Worm (Caenorhabditis elegans) whole organism, L1 larva: ENCODE data around the gene C16B8.2.

ENCODE experiments used
- Y116A8C.19 ChIP-seq: sonication (generic microtip); optimal IDR thresholded peaks from 2 replicates; lab custom pipeline; 2016; ENCODE audit warnings: missing compliant biosample characterization, missing genetic modification characterization, borderline replicate concordance
- aha-1 ChIP-seq: fragments of 150-350 bp; optimal IDR thresholded peaks from 2 replicates; lab custom pipeline; 2014; ENCODE audit warnings: missing biosample characterization, missing genetic modification characterization
- alr-1 ChIP-seq: fragments of 200-800 bp; sonication (Bioruptor generic); optimal IDR thresholded peaks from 2 replicates; lab custom pipeline; 2018; ENCODE audit warnings: borderline replicate concordance, mild to moderate bottlenecking, missing genetic modification characterization, missing compliant biosample characterization
- aly-2 ChIP-seq: fragments of 150-350 bp; optimal IDR thresholded peaks from 2 replicates; lab custom pipeline; 2014; ENCODE audit warnings: missing biosample characterization, missing genetic modification characterization
- ceh-8 ChIP-seq: fragments of 200-800 bp; sonication (Bioruptor generic); optimal IDR thresholded peaks from 2 replicates; lab custom pipeline; 2018; ENCODE audit warnings: mild to moderate bottlenecking, missing genetic modification characterization, moderate library complexity, missing compliant biosample characterization
- ceh-90 ChIP-seq: sonication (generic microtip); optimal IDR thresholded peaks from 2 replicates; lab custom pipeline; 2016; ENCODE audit warnings: missing genetic modification characterization, missing compliant biosample characterization
- dsc-1 ChIP-seq: sonication (generic microtip); optimal IDR thresholded peaks from 2 replicates; lab custom pipeline; 2016; ENCODE audit warnings: mild to moderate bottlenecking, missing genetic modification characterization, missing compliant biosample characterization
- efl-1 ChIP-seq, 4 experiments: fragments of 150-350 bp; optimal IDR thresholded peaks in 3 of 4; peaks in 1 of 4; 1 replicate in 1 of 4; 2 replicates in 3 of 4; lab custom pipeline; 2014; ENCODE audit warnings: missing biosample characterization in 2 of 4, missing genetic modification characterization in 2 of 4, missing genetic modification reagents in 2 of 4
- egl-27 ChIP-seq, 2 experiments: fragments of 150-350 bp in 1 of 2; sonication (generic microtip); optimal IDR thresholded peaks; 3 replicates each; lab custom pipeline; 2017 to 2018; ENCODE audit warnings: missing biosample characterization in 2 of 2, missing genetic modification characterization in 2 of 2, missing genetic modification reagents in 2 of 2
- elt-2 ChIP-seq: sonication (generic microtip); optimal IDR thresholded peaks from 2 replicates; lab custom pipeline; 2016; ENCODE audit warnings: missing genetic modification characterization, mild to moderate bottlenecking, inconsistent platforms, missing compliant biosample characterization, missing genetic modification reagents
- ets-5 ChIP-seq: fragments of 200-800 bp; sonication (Bioruptor generic); IDR thresholded peaks from 2 replicates; pipeline ENCODE4 v1.3.6; 2022; ENCODE audit warnings: missing genetic modification characterization, missing compliant biosample characterization
- fkh-10 ChIP-seq: sonication (generic microtip); optimal IDR thresholded peaks from 2 replicates; lab custom pipeline; 2017; ENCODE audit warnings: missing biosample characterization, missing genetic modification reagents, missing genetic modification characterization
- fkh-4 ChIP-seq: sonication (generic microtip); optimal IDR thresholded peaks from 2 replicates; lab custom pipeline; 2016; ENCODE audit warnings: missing compliant biosample characterization, missing genetic modification characterization, borderline replicate concordance
- grh-1 ChIP-seq: fragments of 200-800 bp; sonication (Bioruptor generic); IDR thresholded peaks from 2 replicates; pipeline ENCODE4 v1.3.6; 2022; ENCODE audit warnings: missing genetic modification reagents, missing genetic modification characterization, missing compliant biosample characterization
- hpl-2 ChIP-seq: fragments of 150-350 bp; optimal IDR thresholded peaks from 2 replicates; lab custom pipeline; 2014; ENCODE audit warnings: missing biosample characterization, missing genetic modification reagents, missing genetic modification characterization
- isw-1 ChIP-seq: fragments of 200-800 bp; sonication (Bioruptor generic); IDR thresholded peaks from 2 replicates; pipeline ENCODE4 v1.3.6; 2022; ENCODE audit warnings: missing genetic modification characterization, missing compliant biosample characterization
- lin-14 ChIP-seq: fragments of 200-800 bp; sonication (Bioruptor generic); optimal IDR thresholded peaks from 2 replicates; lab custom pipeline; 2018; ENCODE audit warnings: mild to moderate bottlenecking, missing genetic modification characterization, moderate library complexity, missing compliant biosample characterization
- lin-35 ChIP-seq, 2 experiments: fragments of 150-350 bp; optimal IDR thresholded peaks; 2 replicates each; lab custom pipeline; 2014; ENCODE audit warnings: missing biosample characterization in 2 of 2, missing genetic modification characterization in 2 of 2, missing genetic modification reagents in 2 of 2
- lir-3 ChIP-seq: sonication (generic microtip); optimal IDR thresholded peaks from 2 replicates; lab custom pipeline; 2016; ENCODE audit warnings: mild to moderate bottlenecking, missing genetic modification characterization, moderate library complexity, missing compliant biosample characterization; ENCODE audit not compliant: poor library complexity
- nhr-11 ChIP-seq: fragments of 150-350 bp; optimal IDR thresholded peaks from 2 replicates; lab custom pipeline; 2014; ENCODE audit warnings: missing biosample characterization, missing genetic modification characterization
- nhr-12 ChIP-seq: sonication (generic microtip); optimal IDR thresholded peaks from 2 replicates; lab custom pipeline; 2017; ENCODE audit warnings: missing biosample characterization, missing genetic modification characterization
- nhr-19 ChIP-seq: fragments of 200-800 bp; sonication (Bioruptor generic); conservative IDR thresholded peaks from 2 replicates; pipeline ENCODE4 v1.3.6; 2022; ENCODE audit warnings: missing genetic modification characterization, missing compliant biosample characterization
- nhr-20 ChIP-seq: sonication (generic microtip); optimal IDR thresholded peaks from 2 replicates; lab custom pipeline; 2016; ENCODE audit warnings: mild to moderate bottlenecking, missing genetic modification characterization, missing compliant biosample characterization
- nhr-28 ChIP-seq: fragments of 150-350 bp; optimal IDR thresholded peaks from 2 replicates; lab custom pipeline; 2014; ENCODE audit warnings: missing biosample characterization, missing genetic modification characterization
- nhr-47 ChIP-seq: sonication (generic microtip); optimal IDR thresholded peaks from 2 replicates; lab custom pipeline; 2016; ENCODE audit warnings: mild to moderate bottlenecking, missing genetic modification characterization, moderate library complexity, missing compliant biosample characterization
- nhr-71 ChIP-seq: sonication (generic microtip); optimal IDR thresholded peaks from 2 replicates; lab custom pipeline; 2016; ENCODE audit warnings: mild to moderate bottlenecking, missing genetic modification characterization, moderate library complexity, missing compliant biosample characterization
- nhr-77 ChIP-seq: fragments of 150-350 bp; optimal IDR thresholded peaks from 2 replicates; lab custom pipeline; 2014; ENCODE audit warnings: missing biosample characterization, missing genetic modification characterization
- nhr-84 ChIP-seq: sonication (generic microtip); optimal IDR thresholded peaks from 2 replicates; lab custom pipeline; 2017; ENCODE audit warnings: missing biosample characterization, missing genetic modification characterization
- nhr-85 ChIP-seq: sonication (generic microtip); peaks from one replicate; lab custom pipeline; 2016; ENCODE audit warnings: missing genetic modification characterization, inconsistent platforms, missing compliant biosample characterization
- nhr-90 ChIP-seq: sonication (generic microtip); optimal IDR thresholded peaks from 2 replicates; lab custom pipeline; 2016; ENCODE audit warnings: mild to moderate bottlenecking, missing genetic modification characterization, missing compliant biosample characterization; ENCODE audit not compliant: poor library complexity
- pax-3 ChIP-seq: fragments of 200-800 bp; sonication (Bioruptor generic); optimal IDR thresholded peaks from 2 replicates; lab custom pipeline; 2018; ENCODE audit warnings: mild to moderate bottlenecking, missing genetic modification characterization, moderate library complexity, missing compliant biosample characterization
- pqm-1 ChIP-seq: sonication (generic microtip); optimal IDR thresholded peaks from 3 replicates; lab custom pipeline; 2017; ENCODE audit warnings: missing biosample characterization, missing genetic modification characterization
- skn-1 ChIP-seq: fragments of 150-350 bp; optimal IDR thresholded peaks from 2 replicates; lab custom pipeline; 2014; ENCODE audit warnings: missing biosample characterization, missing genetic modification characterization
- snpc-4 ChIP-seq: fragments of 150-350 bp; optimal IDR thresholded peaks from 2 replicates; lab custom pipeline; 2014; ENCODE audit warnings: missing biosample characterization, missing genetic modification characterization
- sox-4 ChIP-seq: sonication (generic microtip); optimal IDR thresholded peaks from 2 replicates; lab custom pipeline; 2016; ENCODE audit warnings: missing genetic modification characterization, missing compliant biosample characterization
- sptf-1 ChIP-seq: fragments of 150-350 bp; optimal IDR thresholded peaks from 2 replicates; lab custom pipeline; 2014; ENCODE audit warnings: missing biosample characterization, missing genetic modification characterization
- sup-37 ChIP-seq: fragments of 200-800 bp; sonication (Bioruptor generic); optimal IDR thresholded peaks from 2 replicates; lab custom pipeline; 2018; ENCODE audit warnings: mild to moderate bottlenecking, missing genetic modification characterization, missing compliant biosample characterization
- unc-86 ChIP-seq: sonication (generic microtip); optimal IDR thresholded peaks from 2 replicates; lab custom pipeline; 2016; ENCODE audit warnings: missing genetic modification characterization, missing compliant biosample characterization
- unc-98 ChIP-seq: fragments of 200-800 bp; sonication (Bioruptor generic); IDR thresholded peaks from 2 replicates; pipeline ENCODE4 v1.3.6; 2022; ENCODE audit warnings: missing genetic modification characterization, missing compliant biosample characterization
- zag-1 ChIP-seq: fragments of 150-350 bp; optimal IDR thresholded peaks from 2 replicates; lab custom pipeline; 2014; ENCODE audit warnings: missing biosample characterization, missing genetic modification characterization
- ztf-4 ChIP-seq: fragments of 150-350 bp; optimal IDR thresholded peaks from 2 replicates; lab custom pipeline; 2014; ENCODE audit warnings: missing biosample characterization, missing genetic modification characterization

C16B8.2 gene

DNA sequence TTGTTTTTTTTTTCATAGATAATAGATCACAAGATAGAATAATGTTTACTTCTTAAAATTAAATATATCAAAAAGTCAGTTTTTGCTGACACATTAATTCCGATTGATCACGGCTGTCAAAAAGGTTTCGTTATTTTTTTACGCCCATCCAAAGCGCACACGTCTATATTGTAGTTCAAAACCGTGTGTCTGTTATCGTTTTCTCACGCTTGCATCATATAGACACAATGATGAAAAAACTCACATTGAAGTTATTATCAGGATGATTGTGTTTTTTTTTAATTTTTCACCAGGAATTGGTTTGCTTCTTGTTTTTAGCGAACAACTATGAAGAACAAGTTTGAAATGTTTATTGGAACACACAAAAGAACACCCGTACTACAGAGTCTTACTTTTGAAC lies 41.5 kb upstream of the C16B8.2 start (continued):
- peak; percentile 81 for TF ChIP-seq nhr-90 (tag; lab: Kevin White, UChicago)
- TF ChIP-seq nhr-85 (tag; lab: Kevin White, UChicago) = no peak
- peak; percentile 10 for TF ChIP-seq nhr-77 (tag; lab: Kevin White, UChicago)
- TF ChIP-seq nhr-19 = 0 out of 2 replicates have a peak, but pooled peaks have one; percentile 23
- no peak for TF ChIP-seq pax-3 (tag; lab: Kevin White, UChicago)
- TF ChIP-seq hpl-2 (GFP tag; lab: Kevin White, UChicago) = peak; percentile 88
- TF ChIP-seq Y116A8C.19 (tag; lab: Kevin White, UChicago) = no peak
- TF ChIP-seq aha-1 = no peak
- TF ChIP-seq nhr-84 (tag; lab: Kevin White, UChicago) = no peak
- TF ChIP-seq isw-1 (GFP tag; lab: Robert Waterston, UW) = no peak

- no peak for TF ChIP-seq Y116A8C.19 (tag; lab: Kevin White, UChicago)
- no peak for TF ChIP-seq nhr-47 (tag; lab: Kevin White, UChicago)
- TF ChIP-seq nhr-20 = no peak
- no peak for TF ChIP-seq dsc-1
- no peak for TF ChIP-seq efl-1 (optimal IDR thresholded peaks at IDR 0.05; lab: Kevin White, UChicago)
- TF ChIP-seq efl-1 (GFP tag; optimal IDR thresholded peaks at IDR 0.05 in 1 of 2; lab: Kevin White, UChicago) = no peak
- TF ChIP-seq unc-86 (tag; lab: Kevin White, UChicago) = no peak
- TF ChIP-seq elt-2 (tag; lab: Kevin White, UChicago) = no peak
- TF ChIP-seq fkh-4 (tag; lab: Kevin White, UChicago) = no peak
- no peak for TF ChIP-seq sptf-1 (tag; lab: Kevin White, UChicago)
- TF ChIP-seq nhr-90 (tag; lab: Kevin White, UChicago) = no peak
- TF ChIP-seq grh-1 = no peak
- TF ChIP-seq nhr-28 = no peak
- no peak for TF ChIP-seq ztf-4 (tag; lab: Kevin White, UChicago)
- TF ChIP-seq nhr-19 = no peak
- TF ChIP-seq pqm-1 (tag; lab: Kevin White, UChicago) = no peak
- TF ChIP-seq alr-1 (tag; lab: Kevin White, UChicago) = no peak
- TF ChIP-seq egl-27 (tag; optimal IDR thresholded peaks at IDR 0.05; lab: Kevin White, UChicago) = no peak
- no peak for TF ChIP-seq sup-37 (GFP tag; lab: Kevin White, UChicago)
- no peak for TF ChIP-seq skn-1
- TF ChIP-seq lin-14 (GFP tag; lab: Kevin White, UChicago) = no peak
Measured at ce11 chrX:4006966-4007365, 40.7 kb upstream of the C16B8.2 start.

DNA sequence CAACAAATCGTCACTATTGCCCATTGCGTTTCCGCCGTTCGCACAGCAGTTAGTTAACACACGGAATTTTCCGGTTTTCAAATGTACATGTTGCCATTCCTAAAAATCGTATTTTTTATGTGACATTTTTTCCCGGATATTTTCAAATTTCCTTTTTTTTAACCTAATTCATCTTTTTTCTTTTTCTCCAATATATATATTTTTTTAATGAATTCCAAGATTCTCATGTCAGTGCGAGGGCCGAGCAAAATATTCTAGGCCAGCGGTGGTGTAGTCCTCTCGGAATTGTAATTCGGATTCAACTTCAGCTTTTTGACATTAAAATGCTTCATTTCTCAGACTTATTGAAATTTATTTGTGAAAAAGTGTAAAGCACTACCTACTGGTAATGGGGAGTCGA lies 38.8 kb upstream of the C16B8.2 start, which contains the start of gene R02E12.4:
R02E12.4 (plus strand) TSS at position 301 of the 400 bp plus-strand sequence.
- TF ChIP-seq elt-2 (tag; lab: Kevin White, UChicago) (no peak), lin-14 (GFP tag; lab: Kevin White, UChicago) (peak; percentile 3), unc-98 (GFP tag; lab: Robert Waterston, UW) (no peak), nhr-47 (tag; lab: Kevin White, UChicago) (peak; percentile 3), fkh-10 (GFP tag; lab: Kevin White, UChicago) (no peak), aly-2 (tag; lab: Kevin White, UChicago) (no peak), nhr-71 (tag; lab: Kevin White, UChicago) (peak; percentile 24), nhr-28 (no peak), alr-1 (tag; lab: Kevin White, UChicago) (no peak), fkh-4 (tag; lab: Kevin White, UChicago) (no peak), lir-3 (peak; percentile 4)

- TF ChIP-seq ceh-8 (GFP tag; lab: Kevin White, UChicago) = no peak
- TF ChIP-seq ets-5 (GFP tag; lab: Robert Waterston, UW) = no peak
- TF ChIP-seq alr-1 (tag; lab: Kevin White, UChicago) = no peak
- TF ChIP-seq ceh-90 (tag; lab: Kevin White, UChicago) = no peak
- no peak for TF ChIP-seq nhr-28
- no peak for TF ChIP-seq unc-98 (GFP tag; lab: Robert Waterston, UW)
- TF ChIP-seq nhr-11 (tag; lab: Kevin White, UChicago) = no peak
- TF ChIP-seq hpl-2 (GFP tag; lab: Kevin White, UChicago) = no peak
- TF ChIP-seq Y116A8C.19 (tag; lab: Kevin White, UChicago) = no peak
- TF ChIP-seq ztf-4 (tag; lab: Kevin White, UChicago) = no peak
- TF ChIP-seq nhr-19 = no peak
- no peak for TF ChIP-seq aha-1
- TF ChIP-seq snpc-4 (tag; lab: Kevin White, UChicago) = no peak
- TF ChIP-seq nhr-12 = no peak
- no peak for TF ChIP-seq sox-4 (tag; lab: Kevin White, UChicago)
- TF ChIP-seq nhr-85 (tag; lab: Kevin White, UChicago) = no peak
- no peak for TF ChIP-seq zag-1 (tag; lab: Kevin White, UChicago)
- TF ChIP-seq nhr-20 = no peak
- no peak for TF ChIP-seq lin-35 (GFP tag; optimal IDR thresholded peaks at IDR 0.05; lab: Kevin White, UChicago)
Measured at ce11 chrX:4003220-4003619, 37.0 kb upstream of the C16B8.2 start, which contains the start of gene R02E12.12. Gene R02E12.12 (plus strand): TSS chrX:4003520.
